Worm (Caenorhabditis elegans) whole organism, L4/young adult: ENCODE results near the gene acs-3.

Experiments used
- dao-5 ChIP-seq: sonication (generic microtip); optimal IDR thresholded peaks from 2 replicates; lab custom pipeline; 2016; ENCODE audit warnings: missing genotype, missing genetic modification characterization, moderate library complexity, missing compliant biosample characterization
- him-1 ChIP-seq: sonication (generic microtip); optimal IDR thresholded peaks from 2 replicates; lab custom pipeline; 2016; ENCODE audit warnings: missing genotype, missing genetic modification reagents, missing genetic modification characterization, missing compliant biosample characterization

DNA sequence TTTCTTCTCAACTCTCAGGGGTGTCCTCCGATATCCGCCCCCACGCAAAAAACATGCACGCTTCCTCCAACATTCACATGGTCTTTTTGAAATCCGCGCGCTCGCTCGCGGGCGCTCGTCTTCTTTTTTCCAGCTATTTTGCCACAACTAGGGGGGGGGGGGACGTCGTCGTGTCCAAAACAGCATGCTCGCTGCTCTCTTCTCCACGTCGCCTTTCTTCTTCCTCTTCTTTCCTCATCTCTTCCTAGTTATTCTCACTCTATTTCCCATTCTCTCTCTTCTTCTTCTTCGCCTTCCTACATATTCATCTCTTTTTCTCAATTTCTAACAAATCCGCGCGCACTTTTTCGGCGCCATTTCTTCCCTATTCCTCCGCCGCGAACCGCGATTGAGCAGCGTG, 25.9 kb upstream of the acs-3 start:
- TF ChIP-seq dao-5 (tag; lab: Kevin White, UChicago) (no peak), him-1 (tag; lab: Kevin White, UChicago) (peak; percentile 48)
